Worm (Caenorhabditis elegans): ENCODE data around the gene klc-2.
A peak's percentile ranks its signal among the peaks of the same experiment; 100 is the strongest.

Gene klc-2

DNA sequence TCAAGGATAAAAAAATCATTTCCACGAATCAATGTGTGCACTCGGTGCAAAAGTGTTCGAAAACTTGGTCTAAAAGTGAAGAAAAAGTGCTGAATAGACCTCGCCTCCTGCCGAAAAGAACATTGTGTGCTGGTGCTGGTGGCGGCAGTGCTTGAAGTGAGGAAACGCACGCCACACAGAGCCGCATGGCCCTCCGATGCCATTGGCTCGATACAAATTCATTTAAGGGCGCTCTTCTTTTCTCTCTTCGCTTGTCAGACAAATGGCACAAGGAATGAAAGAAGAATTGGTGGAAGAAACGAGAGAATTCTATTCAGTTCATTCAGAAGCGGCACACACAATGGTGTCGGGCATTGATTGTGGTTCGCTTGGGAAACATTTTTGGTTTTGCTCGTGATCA lies 1.1 kb upstream of the klc-2 start:
- TF ChIP-seq nfya-1 (tag; optimal IDR thresholded peaks at IDR 0.05; ENCODE audit: insufficient read depth) (peak; percentile 48), unc-62 (GFP tag; optimal IDR thresholded peaks at IDR 0.05) (no peak), nhr-25 (tag; optimal IDR thresholded peaks at IDR 0.05) (no peak), hmg-11 (tag; optimal IDR thresholded peaks at IDR 0.05) (peak; percentile 16), fkh-2 (tag; optimal IDR thresholded peaks at IDR 0.05) (no peak), ZK546.5 (tag; optimal IDR thresholded peaks at IDR 0.05) (no peak)

DNA sequence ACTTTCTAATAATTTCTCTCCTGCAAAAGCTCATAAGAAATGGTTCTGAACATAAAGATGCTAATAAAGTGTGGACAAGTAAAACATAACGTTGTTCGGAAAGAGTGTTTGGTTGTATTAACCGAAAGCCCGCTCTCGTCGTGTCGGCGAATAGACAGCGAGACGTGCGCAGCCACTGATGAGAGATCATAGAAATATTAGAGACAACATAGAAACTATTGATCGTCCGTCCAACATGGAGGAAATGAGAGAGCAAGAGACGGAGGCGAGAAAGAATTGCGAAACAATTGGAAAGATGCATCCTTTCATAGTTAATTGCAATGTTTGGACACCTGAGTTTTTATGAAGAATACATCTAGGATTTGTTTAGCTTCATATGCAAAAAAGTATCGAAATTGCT lies 695 bp downstream of the klc-2 start:
- TF ChIP-seq tbx-2 (tag; optimal IDR thresholded peaks at IDR 0.05) (no peak), nhr-43 (tag; optimal IDR thresholded peaks at IDR 0.05; ENCODE audit: poor library complexity, severe bottlenecking) (peak; percentile 30), hmg-11 (tag; optimal IDR thresholded peaks at IDR 0.05) (peak; percentile 84), unc-39 (tag; optimal IDR thresholded peaks at IDR 0.05) (no peak), elt-2 (tag; optimal IDR thresholded peaks at IDR 0.05) (peak; percentile 30), ama-1 (optimal IDR thresholded peaks at IDR 0.05) (peak; percentile 48), nhr-11 (tag; optimal IDR thresholded peaks at IDR 0.05) (peak; percentile 19), lsy-12 (tag; optimal IDR thresholded peaks at IDR 0.05) (peak; percentile 40), aly-2 (tag; optimal IDR thresholded peaks at IDR 0.05) (no peak), lin-15B (tag; optimal IDR thresholded peaks at IDR 0.05) (peak; percentile 37), fos-1 (tag; optimal IDR thresholded peaks at IDR 0.05) (no peak), nhr-12 (tag; optimal IDR thresholded peaks at IDR 0.05) (no peak), nfya-1 (tag; optimal IDR thresholded peaks at IDR 0.05; ENCODE audit: insufficient read depth) (peak; percentile 92), snpc-4 (tag; optimal IDR thresholded peaks at IDR 0.05) (peak; percentile 65), nhr-77 (tag; optimal IDR thresholded peaks at IDR 0.05) (no peak), ceh-28 (tag; optimal IDR thresholded peaks at IDR 0.05) (peak; percentile 82), lin-39 (tag; optimal IDR thresholded peaks at IDR 0.05) (peak; percentile 43), elt-1 (tag; optimal IDR thresholded peaks at IDR 0.05) (no peak), pha-4 (tag; optimal IDR thresholded peaks at IDR 0.05) (peak; percentile 50), nhr-25 (tag; optimal IDR thresholded peaks at IDR 0.05) (peak; percentile 45), nhr-23 (tag; optimal IDR thresholded peaks at IDR 0.05) (peak; percentile 47)

DNA sequence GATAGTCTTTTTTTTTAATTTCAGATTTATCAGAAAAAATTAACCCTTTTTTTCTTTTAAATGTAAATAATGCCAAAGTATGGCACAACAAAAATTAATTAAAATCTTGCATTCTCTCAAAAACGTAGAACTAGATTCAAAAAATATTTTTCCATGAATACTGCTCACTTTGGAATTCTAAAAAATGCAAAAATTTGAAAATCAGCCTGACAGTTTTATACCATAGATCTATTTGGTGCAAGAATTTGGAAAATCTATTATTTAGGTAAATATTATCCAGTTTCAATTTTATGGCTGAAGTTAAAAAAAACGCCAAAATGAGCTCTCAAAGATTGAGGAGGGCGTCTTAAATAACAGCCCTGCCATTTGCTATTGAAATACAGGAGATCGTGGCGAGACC lies 1.5 kb downstream of the klc-2 start:
- TF ChIP-seq fos-1 (tag; optimal IDR thresholded peaks at IDR 0.05) (no peak), ZK546.5 (tag; optimal IDR thresholded peaks at IDR 0.05) (no peak), zag-1 (tag; optimal IDR thresholded peaks at IDR 0.05) (no peak), nhr-23 (tag; optimal IDR thresholded peaks at IDR 0.05) (no peak)

DNA sequence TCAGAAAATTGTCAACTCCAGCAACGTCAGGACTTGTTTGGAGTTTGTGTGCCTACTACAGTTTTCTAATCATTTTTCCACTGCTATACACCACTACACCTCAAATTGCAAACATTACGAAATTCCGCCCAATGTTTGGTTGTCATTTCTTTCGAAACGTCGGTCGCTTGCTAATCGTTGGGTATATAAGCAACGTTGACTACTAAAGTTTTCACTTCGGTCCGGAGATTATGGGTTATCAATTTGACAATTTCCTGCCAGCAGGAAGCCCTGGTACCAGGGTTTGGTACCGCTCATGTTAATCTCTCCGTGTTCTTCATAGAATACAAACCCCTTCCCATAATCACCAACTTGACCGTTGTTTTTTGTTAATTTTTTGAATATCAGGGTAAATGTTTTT lies 5.2 kb downstream of the klc-2 start:
- TF ChIP-seq lin-15B (tag; optimal IDR thresholded peaks at IDR 0.05) = no peak
- peak; percentile 2 for TF ChIP-seq ceh-82 (tag; optimal IDR thresholded peaks at IDR 0.05)
- peak; percentile 30 for TF ChIP-seq ama-1 (optimal IDR thresholded peaks at IDR 0.05)
- TF ChIP-seq nfya-1 (tag; optimal IDR thresholded peaks at IDR 0.05; ENCODE audit: insufficient read depth) = peak; percentile 11
- peak; percentile 65 for TF ChIP-seq pha-4 (tag; optimal IDR thresholded peaks at IDR 0.05)
- peak; percentile 29 for TF ChIP-seq nhr-43 (tag; optimal IDR thresholded peaks at IDR 0.05; ENCODE audit: poor library complexity, severe bottlenecking)
- peak; percentile 98 for TF ChIP-seq snpc-4 (tag; optimal IDR thresholded peaks at IDR 0.05)
- peak; percentile 42 for TF ChIP-seq hmg-11 (tag; optimal IDR thresholded peaks at IDR 0.05)
- peak; percentile 76 for TF ChIP-seq elt-2 (tag; optimal IDR thresholded peaks at IDR 0.05)
- TF ChIP-seq pqm-1 (tag; optimal IDR thresholded peaks at IDR 0.05) = peak; percentile 53
- no peak for TF ChIP-seq elt-1 (tag; optimal IDR thresholded peaks at IDR 0.05)
- no peak for TF ChIP-seq ztf-4 (tag; optimal IDR thresholded peaks at IDR 0.05)
- TF ChIP-seq fkh-2 (tag; optimal IDR thresholded peaks at IDR 0.05) = no peak
- TF ChIP-seq mml-1 (tag; optimal IDR thresholded peaks at IDR 0.05) = no peak
- TF ChIP-seq skn-1 (tag; optimal IDR thresholded peaks at IDR 0.05) = peak; percentile 68
- TF ChIP-seq jun-1 (tag; optimal IDR thresholded peaks at IDR 0.05) = peak; percentile 59
- TF ChIP-seq nhr-77 (tag; optimal IDR thresholded peaks at IDR 0.05) = peak; percentile 16
- TF ChIP-seq eor-1 (tag; optimal IDR thresholded peaks at IDR 0.05) = no peak

DNA sequence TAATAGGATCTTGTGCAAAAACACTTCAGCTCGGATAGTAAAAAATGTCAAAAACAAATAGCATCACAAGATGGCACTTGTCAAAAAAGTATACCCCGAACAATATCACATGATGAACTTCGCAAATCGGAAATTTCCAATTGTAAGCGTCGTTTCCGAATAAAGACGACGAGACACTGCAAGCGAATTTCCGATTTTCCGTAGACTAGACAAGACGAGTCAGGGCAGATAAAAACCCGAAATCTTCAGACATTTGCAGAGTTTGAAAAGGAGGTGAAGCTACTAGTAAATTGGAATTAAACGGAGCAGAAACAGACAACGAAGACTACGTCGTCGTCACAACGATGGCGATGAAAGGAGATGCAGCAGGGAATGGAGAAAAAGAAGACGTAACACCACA lies 9.5 kb downstream of the klc-2 start:
- TF ChIP-seq fkh-10 (GFP tag; optimal IDR thresholded peaks at IDR 0.05) (peak; percentile 53), lin-39 (tag; optimal IDR thresholded peaks at IDR 0.05) (no peak)

DNA sequence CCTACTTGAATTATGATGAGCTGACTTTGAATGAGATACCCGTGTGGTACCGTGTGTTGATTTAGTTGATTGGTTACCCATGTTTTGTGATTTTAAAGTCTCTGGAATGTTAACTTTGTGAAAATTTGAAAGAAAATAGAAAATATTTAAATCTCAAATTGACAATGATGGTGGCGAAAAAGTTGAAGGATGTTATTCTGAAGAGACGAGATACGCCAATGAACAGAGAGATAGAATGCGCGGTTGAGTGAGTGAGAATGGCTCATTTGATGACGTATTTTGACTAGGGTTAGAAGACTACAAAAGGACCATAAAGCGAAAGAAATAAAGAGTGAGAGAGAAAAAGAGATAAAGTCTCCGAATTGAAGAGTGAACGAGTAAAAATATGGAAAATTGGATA lies 10.8 kb downstream of the klc-2 start, which contains the start of gene glb-6:
Gene glb-6 (minus strand): TSS at position 101 of the 400 bp plus-strand sequence.
- TF ChIP-seq jun-1 (tag; optimal IDR thresholded peaks at IDR 0.05) (no peak), nhr-12 (tag; optimal IDR thresholded peaks at IDR 0.05) (no peak), pha-4 (tag; optimal IDR thresholded peaks at IDR 0.05) (no peak), ceh-82 (tag; optimal IDR thresholded peaks at IDR 0.05) (no peak), lin-39 (tag; optimal IDR thresholded peaks at IDR 0.05) (no peak), mdl-1 (tag; optimal IDR thresholded peaks at IDR 0.05) (no peak), elt-3 (tag; optimal IDR thresholded peaks at IDR 0.05) (no peak), egl-5 (tag; optimal IDR thresholded peaks at IDR 0.05) (no peak)

All from whole organism, L3 larva.